Worm (Caenorhabditis elegans): ENCODE results near the gene C25E10.7.

Gene C25E10.7

ce11 chrV:9051100-9051499, at the start of gene C25E10.7:
Gene C25E10.7, minus strand, starts transcription at chrV:9051200.
- no peak for TF ChIP-seq him-1 (tag; optimal IDR thresholded peaks at IDR 0.05)
- no peak for TF ChIP-seq ztf-26 (tag; optimal IDR thresholded peaks at IDR 0.05)
- TF ChIP-seq lin-54 (GFP tag; optimal IDR thresholded peaks at IDR 0.05): no peak
- no peak for TF ChIP-seq ets-4 (GFP tag; optimal IDR thresholded peaks at IDR 0.05)
- TF ChIP-seq Y95B8A.8 (GFP tag; IDR thresholded peaks at IDR 0.05): no peak
- TF ChIP-seq C06A6.2 (GFP tag; conservative IDR thresholded peaks at IDR 0.05): no peak
- no peak for TF ChIP-seq rcor-1 (GFP tag; IDR thresholded peaks at IDR 0.05)
- TF ChIP-seq F10E7.11 (tag; optimal IDR thresholded peaks at IDR 0.05): no peak
- TF ChIP-seq repo-1 (tag; optimal IDR thresholded peaks at IDR 0.05): no peak
- TF ChIP-seq dpl-1 (GFP tag; optimal IDR thresholded peaks at IDR 0.05): no peak

- TF ChIP-seq unc-130 (GFP tag; optimal IDR thresholded peaks at IDR 0.05) (no peak), madf-10 (tag; optimal IDR thresholded peaks at IDR 0.05) (no peak), xnd-1 (tag; optimal IDR thresholded peaks at IDR 0.05) (no peak), ztf-3 (GFP tag; optimal IDR thresholded peaks at IDR 0.05) (no peak), egrh-3 (GFP tag; IDR thresholded peaks at IDR 0.05) (no peak), aptf-3 (GFP tag; IDR thresholded peaks at IDR 0.05) (no peak), Y67H2A.10 (GFP tag; conservative IDR thresholded peaks at IDR 0.05) (no peak), rec-8 (tag; optimal IDR thresholded peaks at IDR 0.05) (no peak), pbrm-1 (GFP tag; IDR thresholded peaks at IDR 0.05) (no peak), F52B5.7 (tag; optimal IDR thresholded peaks at IDR 0.05) (no peak)
Measured at ce11 chrV:9098280-9098973, 47.4 kb upstream of the C25E10.7 start, which contains the start of gene F21C10.9. Gene F21C10.9, minus strand, starts transcription at chrV:9098696.

- TF ChIP-seq lag-1 (GFP tag; IDR thresholded peaks at IDR 0.05): no peak
- TF ChIP-seq lir-1 (GFP tag; conservative IDR thresholded peaks at IDR 0.05): no peak
- peak; percentile 38; the same call in 1 of the 2 replicates for TF ChIP-seq Y53G8AR.9 (GFP tag; conservative IDR thresholded peaks at IDR 0.05)
- TF ChIP-seq gei-17 (GFP tag; optimal IDR thresholded peaks at IDR 0.05): no peak
- peak; percentile 12 for TF ChIP-seq tbp1 (GFP tag; optimal IDR thresholded peaks at IDR 0.05)
- peak; percentile 20; the same call in 1 of the 2 replicates for TF ChIP-seq hsf-1 (GFP tag; IDR thresholded peaks at IDR 0.05)
- TF ChIP-seq dpff-1 (tag; optimal IDR thresholded peaks at IDR 0.05): no peak
- TF ChIP-seq bed-1 (GFP tag; IDR thresholded peaks at IDR 0.05): no peak
- no peak for TF ChIP-seq ceh-100 (GFP tag; IDR thresholded peaks at IDR 0.05)
- peak; percentile 14 for TF ChIP-seq tlf-1 (GFP tag; optimal IDR thresholded peaks at IDR 0.05)
- no peak for TF ChIP-seq ztf-22 (GFP tag; optimal IDR thresholded peaks at IDR 0.05)
- no peak for TF ChIP-seq F55B11.4 (tag; optimal IDR thresholded peaks at IDR 0.05; ENCODE audit: borderline replicate concordance, insufficient read depth)
- TF ChIP-seq nhr-80 (tag; optimal IDR thresholded peaks at IDR 0.05): no peak
- TF ChIP-seq B0336.3 (GFP tag; IDR thresholded peaks at IDR 0.05): peak; percentile 27; the same call in 1 of the 2 replicates
- no peak for TF ChIP-seq madf-6 (GFP tag; IDR thresholded peaks at IDR 0.05)
- no peak for TF ChIP-seq xnd-1 (tag; optimal IDR thresholded peaks at IDR 0.05)
- TF ChIP-seq ztf-26 (tag; optimal IDR thresholded peaks at IDR 0.05): no peak
- TF ChIP-seq ceh-91 (GFP tag; IDR thresholded peaks at IDR 0.05): no peak
- TF ChIP-seq C06A6.2 (GFP tag; conservative IDR thresholded peaks at IDR 0.05): 0 out of 2 replicates have a peak, but pooled peaks have one; percentile 11
- TF ChIP-seq ama-1 (optimal IDR thresholded peaks at IDR 0.05): peak; percentile 38
- no peak for TF ChIP-seq ama-1 (GFP tag; optimal IDR thresholded peaks at IDR 0.05)
- TF ChIP-seq Y79H2A.3 (GFP tag; conservative IDR thresholded peaks at IDR 0.05): 0 out of 2 replicates have a peak, but pooled peaks have one; percentile 35
- TF ChIP-seq aptf-2 (GFP tag; conservative IDR thresholded peaks at IDR 0.05): no peak
- no peak for TF ChIP-seq D2030.7 (GFP tag; IDR thresholded peaks at IDR 0.05)
- TF ChIP-seq nhr-179 (tag; optimal IDR thresholded peaks at IDR 0.05): no peak
- no peak for TF ChIP-seq die-1 (tag; optimal IDR thresholded peaks at IDR 0.05)
- peak; percentile 28; the same call in 1 of the 2 replicates for TF ChIP-seq nfyb-1 (GFP tag; IDR thresholded peaks at IDR 0.05)
- TF ChIP-seq aptf-3 (GFP tag; IDR thresholded peaks at IDR 0.05): no peak
- TF ChIP-seq nhr-27 (tag; optimal IDR thresholded peaks at IDR 0.05): no peak
- TF ChIP-seq pha-4 (tag; optimal IDR thresholded peaks at IDR 0.05): peak; percentile 63
Measured at ce11 chrV:9097213-9097612, 46.2 kb upstream of the C25E10.7 start.
